Worm (Caenorhabditis elegans): ENCODE data around the gene fmi-1.

- TF ChIP-seq tra-4 (tag; optimal IDR thresholded peaks at IDR 0.05): no peak
- TF ChIP-seq ama-1 (optimal IDR thresholded peaks at IDR 0.05): no peak
- no peak for TF ChIP-seq scrt-1 (GFP tag; IDR thresholded peaks at IDR 0.05)
- TF ChIP-seq hmbx-1 (tag; optimal IDR thresholded peaks at IDR 0.05): no peak
- TF ChIP-seq aly-1 (tag; optimal IDR thresholded peaks at IDR 0.05): no peak
- TF ChIP-seq pes-1 (GFP tag; IDR thresholded peaks at IDR 0.05): no peak
- TF ChIP-seq ets-7 (tag; optimal IDR thresholded peaks at IDR 0.05): no peak
Observed at ce11 chrV:13043195-13043762, 24.4 kb downstream of the fmi-1 start, which contains the start of gene lap-2.
